Fruit fly (Drosophila melanogaster): ENCODE measurements around the gene Ugalt.

- no peak for TF ChIP-seq Sox102F (GFP tag; optimal IDR thresholded peaks at IDR 0.05)
- TF ChIP-seq C15 (GFP tag; IDR thresholded peaks at IDR 0.05), result no peak
- TF ChIP-seq br (optimal IDR thresholded peaks at IDR 0.05), result no peak
- TF ChIP-seq CG1647 (GFP tag; optimal IDR thresholded peaks at IDR 0.05), result no peak
These were observed 10.1 kb upstream of the Ugalt start, which contains the start of the genes CG2685 and CG2694 for dm6 chrX:2713776-2714175.

Data from whole organism, embryonic.